Fruit fly (Drosophila melanogaster) whole organism, prepupa: ENCODE data around the gene Osi23.

ENCODE experiments used
- Blimp-1 ChIP-seq: fragments of 200-800 bp; sonication (Bioruptor generic); optimal IDR thresholded peaks from 3 replicates; lab custom pipeline; 2017; ENCODE audit warnings: missing biosample characterization, missing genetic modification characterization, mild to moderate bottlenecking, moderate library complexity, missing genetic modification reagents
- CG10631 ChIP-seq: fragments of 200-800 bp; sonication (Bioruptor generic); optimal IDR thresholded peaks from 2 replicates; lab custom pipeline; 2016; ENCODE audit warnings: missing biosample characterization, missing genetic modification characterization
- CG10669 ChIP-seq: fragments of 200-800 bp; sonication (Bioruptor generic); optimal IDR thresholded peaks from 3 replicates; lab custom pipeline; 2018; ENCODE audit warnings: missing biosample characterization, mild to moderate bottlenecking, missing genetic modification characterization, moderate library complexity
- CG11294 ChIP-seq: fragments of 200-800 bp; sonication (Bioruptor generic); IDR thresholded peaks from 2 replicates; pipeline ENCODE4 v1.3.6; 2022; ENCODE audit warnings: missing biosample characterization, missing genetic modification characterization
- CG11762 ChIP-seq: fragments of 200-800 bp; sonication (Bioruptor generic); optimal IDR thresholded peaks from 3 replicates; lab custom pipeline; 2016; ENCODE audit warnings: missing biosample characterization, missing genetic modification characterization; ENCODE audit not compliant: insufficient read depth
- CG11902 ChIP-seq: fragments of 200-800 bp; sonication (Bioruptor generic); optimal IDR thresholded peaks from 3 replicates; lab custom pipeline; 2016; ENCODE audit warnings: missing biosample characterization, missing genetic modification characterization
- CG15336 ChIP-seq: fragments of 200-800 bp; sonication (Bioruptor generic); IDR thresholded peaks from 2 replicates; pipeline ENCODE4 v1.3.6; 2022; ENCODE audit warnings: missing biosample characterization, missing genetic modification characterization
- CG1621 ChIP-seq: fragments of 200-800 bp; sonication (Bioruptor generic); optimal IDR thresholded peaks from 3 replicates; lab custom pipeline; 2018; ENCODE audit warnings: missing biosample characterization, mild to moderate bottlenecking, missing genetic modification characterization
- CG3032 ChIP-seq: fragments of 200-800 bp; optimal IDR thresholded peaks from 2 replicates; lab custom pipeline; 2019; ENCODE audit warnings: missing biosample characterization, mild to moderate bottlenecking, missing genetic modification characterization, moderate library complexity
- CG31627 ChIP-seq: fragments of 200-800 bp; sonication (Bioruptor generic); optimal IDR thresholded peaks from 3 replicates; lab custom pipeline; 2016; ENCODE audit warnings: missing biosample characterization, missing genetic modification characterization
- CG32006 ChIP-seq: fragments of 200-800 bp; sonication (Bioruptor generic); optimal IDR thresholded peaks from 3 replicates; lab custom pipeline; 2017; ENCODE audit warnings: missing biosample characterization, mild to moderate bottlenecking, missing genetic modification characterization
- CG34406 ChIP-seq: fragments of 200-800 bp; sonication (Bioruptor generic); optimal IDR thresholded peaks from 3 replicates; lab custom pipeline; 2016; ENCODE audit warnings: missing biosample characterization, missing genetic modification characterization
- CG3919 ChIP-seq: fragments of 200-800 bp; sonication (Bioruptor generic); optimal IDR thresholded peaks from 3 replicates; lab custom pipeline; 2016; ENCODE audit warnings: missing biosample characterization, missing genetic modification characterization
- CG4318 ChIP-seq: fragments of 200-800 bp; sonication (Bioruptor generic); optimal IDR thresholded peaks from 3 replicates; lab custom pipeline; 2017; ENCODE audit warnings: missing biosample characterization, mild to moderate bottlenecking, missing genetic modification characterization
- CG6163 ChIP-seq: fragments of 200-800 bp; sonication (Bioruptor generic); IDR thresholded peaks from 3 replicates; pipeline ENCODE4 v1.3.6; 2022; ENCODE audit warnings: missing biosample characterization, missing genetic modification characterization
- CG6792 ChIP-seq: fragments of 200-800 bp; sonication (Bioruptor generic); optimal IDR thresholded peaks from 3 replicates; lab custom pipeline; 2016; ENCODE audit warnings: missing biosample characterization, missing genetic modification characterization
- CG6854 ChIP-seq: fragments of 200-800 bp; sonication (Bioruptor generic); optimal IDR thresholded peaks from 2 replicates; lab custom pipeline; 2017; ENCODE audit warnings: missing biosample characterization, mild to moderate bottlenecking, missing genetic modification characterization
- CG7368 ChIP-seq: fragments of 200-800 bp; sonication (Bioruptor generic); optimal IDR thresholded peaks from 3 replicates; lab custom pipeline; 2016; ENCODE audit warnings: missing biosample characterization, missing genetic modification characterization
- CG8119 ChIP-seq: fragments of 200-800 bp; sonication (Bioruptor generic); IDR thresholded peaks from 3 replicates; pipeline ENCODE4 v1.3.6; 2022; ENCODE audit warnings: missing biosample characterization, missing genetic modification characterization
- CG8319 ChIP-seq: fragments of 200-800 bp; sonication (Bioruptor generic); optimal IDR thresholded peaks from 3 replicates; lab custom pipeline; 2016; ENCODE audit warnings: missing biosample characterization, missing genetic modification characterization
- CG9139 ChIP-seq: fragments of 200-800 bp; sonication (Bioruptor generic); optimal IDR thresholded peaks from 3 replicates; lab custom pipeline; 2017; ENCODE audit warnings: missing biosample characterization, mild to moderate bottlenecking, missing genetic modification characterization
- Eip78C ChIP-seq: fragments of 200-800 bp; sonication (Bioruptor generic); peaks from one replicate; lab custom pipeline; 2016; ENCODE audit warnings: missing biosample characterization, missing genetic modification characterization
- Ets21C ChIP-seq: fragments of 200-800 bp; sonication (Bioruptor generic); optimal IDR thresholded peaks from 3 replicates; lab custom pipeline; 2016; ENCODE audit warnings: missing biosample characterization, missing genetic modification characterization
- Ets96B ChIP-seq: fragments of 200-800 bp; optimal IDR thresholded peaks from 2 replicates; lab custom pipeline; 2019; ENCODE audit warnings: missing biosample characterization, mild to moderate bottlenecking, missing genetic modification characterization, moderate library complexity
- Hr38 ChIP-seq: sonication (Bioruptor generic); optimal IDR thresholded peaks from 2 replicates; lab custom pipeline; 2016; ENCODE audit warnings: missing biosample characterization, missing genetic modification characterization
- Hr39 ChIP-seq: fragments of 200-800 bp; sonication (Bioruptor generic); optimal IDR thresholded peaks from 2 replicates; lab custom pipeline; 2016; ENCODE audit warnings: missing biosample characterization, missing genetic modification characterization
- Hr4 ChIP-seq: fragments of 200-800 bp; sonication (Bioruptor generic); optimal IDR thresholded peaks from 3 replicates; lab custom pipeline; 2016; ENCODE audit warnings: missing biosample characterization, missing genetic modification characterization
- Lpt ChIP-seq: fragments of 200-800 bp; sonication (Bioruptor generic); optimal IDR thresholded peaks from 3 replicates; lab custom pipeline; 2016; ENCODE audit warnings: missing biosample characterization, missing genetic modification characterization
- OdsH ChIP-seq: fragments of 200-800 bp; sonication (Bioruptor generic); optimal IDR thresholded peaks from 3 replicates; lab custom pipeline; 2016; ENCODE audit warnings: missing biosample characterization, missing genetic modification characterization
- Smox ChIP-seq: fragments of 200-800 bp; sonication (Bioruptor generic); optimal IDR thresholded peaks from 3 replicates; lab custom pipeline; 2016; ENCODE audit warnings: missing biosample characterization, missing genetic modification characterization
- Sox102F ChIP-seq: fragments of 200-800 bp; sonication (Bioruptor generic); optimal IDR thresholded peaks from 2 replicates; lab custom pipeline; 2016; ENCODE audit warnings: missing biosample characterization, mild to moderate bottlenecking, missing genetic modification characterization
- Sox14 ChIP-seq: fragments of 200-800 bp; sonication (Bioruptor generic); optimal IDR thresholded peaks from 3 replicates; lab custom pipeline; 2016; ENCODE audit warnings: missing biosample characterization, missing genetic modification characterization
- achi ChIP-seq: fragments of 200-800 bp; sonication (Bioruptor generic); optimal IDR thresholded peaks from 3 replicates; lab custom pipeline; 2016; ENCODE audit warnings: missing biosample characterization, missing genetic modification characterization
- acj6 ChIP-seq: fragments of 200-800 bp; sonication (Bioruptor generic); optimal IDR thresholded peaks from 3 replicates; lab custom pipeline; 2016; ENCODE audit warnings: missing biosample characterization, missing genetic modification characterization
- cyc ChIP-seq: fragments of 200-800 bp; sonication (Bioruptor generic); optimal IDR thresholded peaks from 3 replicates; lab custom pipeline; 2016; ENCODE audit warnings: missing biosample characterization, missing genetic modification characterization
- dsx ChIP-seq: fragments of 200-800 bp; optimal IDR thresholded peaks from 3 replicates; lab custom pipeline; 2019; ENCODE audit warnings: missing biosample characterization, mild to moderate bottlenecking, missing genetic modification characterization, moderate library complexity; ENCODE audit not compliant: poor library complexity, severe bottlenecking
- eg ChIP-seq: fragments of 200-800 bp; sonication (Bioruptor generic); IDR thresholded peaks from 3 replicates; pipeline ENCODE4 v1.3.6; 2022; ENCODE audit warnings: missing biosample characterization, missing genetic modification characterization
- esn ChIP-seq: fragments of 200-800 bp; sonication (Bioruptor generic); optimal IDR thresholded peaks from 2 replicates; lab custom pipeline; 2016; ENCODE audit warnings: missing biosample characterization, mild to moderate bottlenecking, missing genetic modification characterization, moderate library complexity
- fd59A ChIP-seq: fragments of 200-800 bp; sonication (Bioruptor generic); optimal IDR thresholded peaks from 2 replicates; lab custom pipeline; 2017; ENCODE audit warnings: missing biosample characterization, mild to moderate bottlenecking, missing genetic modification characterization, missing genetic modification reagents
- fkh ChIP-seq: fragments of 200-800 bp; sonication (Bioruptor generic); optimal IDR thresholded peaks from 3 replicates; lab custom pipeline; 2017; ENCODE audit warnings: missing biosample characterization, mild to moderate bottlenecking, missing genetic modification characterization, moderate library complexity
- lz ChIP-seq: fragments of 200-800 bp; sonication (Bioruptor generic); optimal IDR thresholded peaks from 3 replicates; lab custom pipeline; 2016; ENCODE audit warnings: missing biosample characterization, missing genetic modification characterization
- pdm3 ChIP-seq: fragments of 200-800 bp; sonication (Bioruptor generic); optimal IDR thresholded peaks from 3 replicates; lab custom pipeline; 2016; ENCODE audit warnings: missing biosample characterization, missing genetic modification characterization
- salr ChIP-seq, 2 experiments: fragments of 200-800 bp; sonication (Bioruptor generic); optimal IDR thresholded peaks; 3 replicates each; lab custom pipeline; 2016 to 2018; ENCODE audit warnings: missing biosample characterization in 2 of 2, missing genetic modification characterization in 2 of 2, mild to moderate bottlenecking in 1 of 2
- ss ChIP-seq, 2 experiments: fragments of 200-800 bp; sonication (Bioruptor generic); optimal IDR thresholded peaks; 2 replicates in 1 of 2; 3 replicates in 1 of 2; lab custom pipeline; 2017 to 2018; ENCODE audit warnings: mild to moderate bottlenecking in 2 of 2, missing biosample characterization in 2 of 2, missing genetic modification characterization in 2 of 2, moderate library complexity in 1 of 2
- svp ChIP-seq: fragments of 200-800 bp; sonication (Bioruptor generic); peaks from one replicate; lab custom pipeline; 2016; ENCODE audit warnings: missing biosample characterization, missing genetic modification characterization
- topi ChIP-seq: fragments of 200-800 bp; sonication (Bioruptor generic); optimal IDR thresholded peaks from 3 replicates; lab custom pipeline; 2016; ENCODE audit warnings: missing biosample characterization, missing genetic modification characterization
- vri ChIP-seq: fragments of 200-800 bp; sonication (Bioruptor generic); optimal IDR thresholded peaks from 3 replicates; lab custom pipeline; 2016; ENCODE audit warnings: missing biosample characterization, mild to moderate bottlenecking, missing genetic modification characterization

Osi23 gene

DNA sequence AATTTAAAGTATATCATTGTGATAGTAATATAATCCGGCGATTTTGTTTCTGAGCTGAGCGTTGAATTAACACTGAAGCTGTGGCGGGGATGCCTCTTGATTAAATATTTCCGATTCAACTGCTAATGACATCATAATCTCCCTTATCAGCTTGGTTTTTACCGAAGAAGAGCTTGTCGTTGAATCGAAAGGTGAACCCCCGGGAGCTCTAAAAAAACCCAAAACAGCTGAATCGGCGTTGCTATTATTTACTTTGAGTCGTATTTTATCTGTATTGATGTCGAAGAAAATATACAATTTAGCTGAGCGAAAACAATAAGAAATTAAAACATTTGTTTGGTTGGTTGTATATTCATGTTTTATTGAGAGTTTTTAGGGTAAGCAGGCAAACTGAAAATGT is 25.6 kb downstream of the Osi23 start:
- no peak for TF ChIP-seq Hr38 (GFP tag; lab: Kevin White, UChicago)
- no peak for TF ChIP-seq Eip78C (GFP tag; lab: Kevin White, UChicago)
- TF ChIP-seq CG15336 (GFP tag; lab: Robert Waterston, UW): no peak
- peak; percentile 83 for TF ChIP-seq svp (GFP tag; lab: Kevin White, UChicago)
- TF ChIP-seq fkh (GFP tag; lab: Kevin White, UChicago): no peak
- TF ChIP-seq CG6854 (GFP tag; lab: Kevin White, UChicago): no peak

DNA sequence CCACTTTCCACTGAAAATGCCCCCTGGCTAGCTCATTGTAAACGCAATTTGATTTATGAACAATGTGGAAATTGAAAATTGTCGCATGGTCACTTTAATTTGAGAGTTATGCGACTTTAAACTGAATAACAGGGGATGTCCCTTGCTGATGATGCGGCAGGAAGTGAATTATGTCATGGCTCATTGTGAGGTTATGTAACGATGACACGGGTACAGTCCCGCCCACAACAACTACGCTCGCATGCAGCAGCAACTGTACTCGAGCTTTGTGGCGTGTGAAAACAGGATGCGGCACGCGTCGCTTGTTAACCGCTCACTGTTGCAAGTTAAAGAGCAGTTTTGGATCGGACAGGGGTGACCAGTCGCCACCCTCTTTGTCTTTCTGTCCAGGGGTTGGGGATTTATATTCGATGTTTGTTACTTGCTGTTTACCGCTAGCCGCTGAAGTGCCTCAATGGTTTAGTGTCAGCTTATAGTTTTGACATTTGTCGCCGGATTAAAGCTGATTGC is 28.0 kb downstream of the Osi23 start:
- TF ChIP-seq Sox102F (GFP tag; lab: Kevin White, UChicago) (no peak), CG9139 (GFP tag; lab: Kevin White, UChicago) (no peak), topi (GFP tag; lab: Kevin White, UChicago) (no peak), CG4318 (GFP tag; lab: Kevin White, UChicago) (no peak), CG1621 (tag; lab: Kevin White, UChicago) (no peak), cyc (no peak), CG10631 (GFP tag; lab: Kevin White, UChicago) (no peak), salr (GFP tag; optimal IDR thresholded peaks at IDR 0.05; lab: Kevin White, UChicago) (no peak), CG31627 (no peak), CG11294 (GFP tag; lab: Robert Waterston, UW) (no peak), ss (GFP tag; optimal IDR thresholded peaks at IDR 0.05; lab: Kevin White, UChicago) (no peak), Hr4 (GFP tag; lab: Kevin White, UChicago) (no peak), OdsH (GFP tag; lab: Kevin White, UChicago) (no peak), CG6854 (GFP tag; lab: Kevin White, UChicago) (no peak)

DNA sequence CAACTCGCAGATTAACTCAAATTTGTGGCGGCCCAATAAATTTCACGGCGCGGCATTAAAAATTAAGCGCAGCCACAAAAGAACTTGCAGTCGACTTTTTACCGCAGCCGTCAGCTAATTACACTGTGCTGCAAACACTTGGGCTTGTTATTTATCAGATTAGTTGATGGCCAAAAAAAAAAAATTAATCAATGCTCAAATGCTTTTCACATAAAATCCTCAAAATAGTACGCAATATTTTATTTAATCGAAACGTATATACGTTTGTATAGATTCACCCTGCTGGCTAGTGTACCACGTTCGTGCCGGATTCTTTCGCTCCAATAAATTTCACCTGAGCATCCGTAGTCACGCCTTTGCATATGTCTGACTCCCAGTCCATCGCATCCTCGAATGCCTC is 31.1 kb downstream of the Osi23 start:
- TF ChIP-seq CG8319 (peak; percentile 20), Sox14 (GFP tag; lab: Kevin White, UChicago) (peak; percentile 50), pdm3 (GFP tag; lab: Kevin White, UChicago) (peak; percentile 57), CG11762 (GFP tag; lab: Kevin White, UChicago) (peak; percentile 14), CG1621 (tag; lab: Kevin White, UChicago) (peak; percentile 6), Ets96B (peak; percentile 40), esn (peak; percentile 70), lz (peak; percentile 54), acj6 (peak; percentile 54), CG10631 (GFP tag; lab: Kevin White, UChicago) (peak; percentile 22), CG3032 (no peak), dsx (GFP tag; lab: Kevin White, UChicago) (no peak), Blimp-1 (GFP tag; lab: Kevin White, UChicago) (no peak), Hr39 (GFP tag; lab: Kevin White, UChicago) (peak; percentile 75), Lpt (GFP tag; lab: Kevin White, UChicago) (no peak), CG8119 (GFP tag; lab: Robert Waterston, UW) (no peak), Ets21C (GFP tag; lab: Kevin White, UChicago) (peak; percentile 53), CG6163 (GFP tag; lab: Robert Waterston, UW) (peak; percentile 82), CG32006 (GFP tag; lab: Kevin White, UChicago) (no peak), CG10669 (GFP tag; lab: Kevin White, UChicago) (peak; percentile 50), achi (GFP tag; lab: Kevin White, UChicago) (peak; percentile 49), Sox102F (GFP tag; lab: Kevin White, UChicago) (peak; percentile 56), eg (GFP tag; lab: Robert Waterston, UW) (peak; percentile 58), CG7368 (peak; percentile 40), CG34406 (GFP tag; lab: Kevin White, UChicago) (no peak), vri (GFP tag; lab: Kevin White, UChicago) (peak; percentile 33), CG3919 (GFP tag; lab: Kevin White, UChicago) (peak; percentile 69), CG6792 (GFP tag; lab: Kevin White, UChicago) (peak; percentile 66), fd59A (GFP tag; lab: Kevin White, UChicago) (no peak), topi (GFP tag; lab: Kevin White, UChicago) (peak; percentile 72), cyc (peak; percentile 70), Smox (GFP tag; lab: Kevin White, UChicago) (peak; percentile 49), salr (GFP tag; optimal IDR thresholded peaks at IDR 0.05; lab: Kevin White, UChicago) (no peak), ss (GFP tag; optimal IDR thresholded peaks at IDR 0.05; lab: Kevin White, UChicago) (peak in 1 of 2 experiments; percentile 27), CG11902 (peak; percentile 35)
